Worm (Caenorhabditis elegans) whole organism, early embryonic: ENCODE results near the gene msp-49.

Experiments
- B0310.2 ChIP-seq: sonication (generic microtip); optimal IDR thresholded peaks from 2 replicates; lab custom pipeline; 2016; ENCODE audit warnings: mild to moderate bottlenecking, missing genetic modification characterization, missing compliant biosample characterization
- aly-1 ChIP-seq: sonication (generic microtip); optimal IDR thresholded peaks from 2 replicates; lab custom pipeline; 2016; ENCODE audit warnings: missing genetic modification characterization, missing compliant biosample characterization
- ama-1 ChIP-seq: fragments of 150-350 bp; optimal IDR thresholded peaks from 2 replicates; lab custom pipeline; 2014
- ceh-13 ChIP-seq: fragments of 200-800 bp; sonication (Bioruptor generic); optimal IDR thresholded peaks from 2 replicates; lab custom pipeline; 2018; ENCODE audit warnings: mild to moderate bottlenecking, missing genetic modification characterization, missing compliant biosample characterization
- ceh-36 ChIP-seq: sonication (generic microtip); optimal IDR thresholded peaks from 2 replicates; lab custom pipeline; 2016; ENCODE audit warnings: missing genetic modification characterization, inconsistent platforms, missing compliant biosample characterization
- ets-7 ChIP-seq: sonication (generic microtip); optimal IDR thresholded peaks from 2 replicates; lab custom pipeline; 2016; ENCODE audit warnings: missing genotype, missing genetic modification characterization, missing compliant biosample characterization
- flt-1 ChIP-seq: fragments of 200-800 bp; sonication (Bioruptor generic); IDR thresholded peaks from 2 replicates; pipeline ENCODE4 v1.3.6; 2022; ENCODE audit warnings: missing genetic modification characterization, missing compliant biosample characterization
- hmbx-1 ChIP-seq: sonication (generic microtip); optimal IDR thresholded peaks from 2 replicates; lab custom pipeline; 2016; ENCODE audit warnings: mild to moderate bottlenecking, missing genetic modification characterization, missing compliant biosample characterization
- hmg-4 ChIP-seq: fragments of 200-800 bp; sonication (Bioruptor generic); optimal IDR thresholded peaks from 2 replicates; lab custom pipeline; 2018; ENCODE audit warnings: mild to moderate bottlenecking, missing genetic modification characterization, missing compliant biosample characterization
- hnd-1 ChIP-seq: sonication (generic microtip); optimal IDR thresholded peaks from 2 replicates; lab custom pipeline; 2016; ENCODE audit warnings: missing genetic modification characterization, missing compliant biosample characterization
- pes-1 ChIP-seq: fragments of 200-800 bp; sonication (Bioruptor generic); IDR thresholded peaks from 2 replicates; pipeline ENCODE4 v1.3.6; 2022; ENCODE audit warnings: missing genetic modification reagents, missing genetic modification characterization, missing compliant biosample characterization
- scrt-1 ChIP-seq: fragments of 200-800 bp; sonication (Bioruptor generic); IDR thresholded peaks from 2 replicates; pipeline ENCODE4 v1.3.6; 2022; ENCODE audit warnings: missing genetic modification characterization, missing compliant biosample characterization
- tbx-11 ChIP-seq: fragments of 200-800 bp; sonication (Bioruptor generic); IDR thresholded peaks from 2 replicates; pipeline ENCODE4 v1.3.6; 2022; ENCODE audit warnings: missing genetic modification characterization, missing compliant biosample characterization
- tbx-37 ChIP-seq: fragments of 200-800 bp; sonication (Bioruptor generic); conservative IDR thresholded peaks from 2 replicates; pipeline ENCODE4 v1.3.6; 2022; ENCODE audit warnings: missing genetic modification reagents, missing genetic modification characterization, missing compliant biosample characterization

DNA sequence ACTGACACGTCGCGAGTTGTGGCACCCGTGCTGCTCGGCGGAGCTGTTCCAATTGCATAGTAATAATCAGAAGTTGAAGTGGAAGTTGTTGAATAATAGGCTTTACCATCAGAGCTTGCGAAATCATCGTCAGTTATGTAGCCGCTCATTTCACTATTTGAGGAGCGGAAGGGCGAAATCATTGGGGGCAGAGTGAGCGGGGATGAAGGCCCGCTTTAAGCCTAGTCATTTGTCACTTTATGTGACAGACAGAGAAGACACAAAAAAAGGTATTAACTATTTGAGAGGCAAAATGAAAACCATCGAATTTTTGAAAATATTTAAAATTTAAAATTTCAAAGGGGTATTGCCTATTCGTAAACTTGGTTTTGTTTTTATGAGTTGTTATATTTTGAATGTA, 24.2 kb downstream of the msp-49 start:
- no peak for TF ChIP-seq ets-7 (tag; lab: Kevin White, UChicago)
- no peak for TF ChIP-seq hnd-1 (tag; lab: Kevin White, UChicago)
- no peak for TF ChIP-seq hmg-4 (GFP tag; lab: Kevin White, UChicago)
- no peak for TF ChIP-seq B0310.2 (tag; lab: Kevin White, UChicago)
- TF ChIP-seq scrt-1 (GFP tag; lab: Robert Waterston, UW): no peak
- TF ChIP-seq flt-1 (GFP tag; lab: Robert Waterston, UW): no peak
- no peak for TF ChIP-seq ceh-36
- no peak for TF ChIP-seq ama-1 (lab: Kevin White, UChicago)
- TF ChIP-seq aly-1 (tag; lab: Kevin White, UChicago): no peak
- no peak for TF ChIP-seq tbx-11 (GFP tag; lab: Robert Waterston, UW)
- no peak for TF ChIP-seq hmbx-1
- TF ChIP-seq tbx-37 (GFP tag; lab: Robert Waterston, UW): no peak
- no peak for TF ChIP-seq ceh-13 (GFP tag; lab: Kevin White, UChicago)
- no peak for TF ChIP-seq pes-1 (GFP tag; lab: Robert Waterston, UW)
